Worm (Caenorhabditis elegans): ENCODE measurements around the gene ndub-3.

DNA sequence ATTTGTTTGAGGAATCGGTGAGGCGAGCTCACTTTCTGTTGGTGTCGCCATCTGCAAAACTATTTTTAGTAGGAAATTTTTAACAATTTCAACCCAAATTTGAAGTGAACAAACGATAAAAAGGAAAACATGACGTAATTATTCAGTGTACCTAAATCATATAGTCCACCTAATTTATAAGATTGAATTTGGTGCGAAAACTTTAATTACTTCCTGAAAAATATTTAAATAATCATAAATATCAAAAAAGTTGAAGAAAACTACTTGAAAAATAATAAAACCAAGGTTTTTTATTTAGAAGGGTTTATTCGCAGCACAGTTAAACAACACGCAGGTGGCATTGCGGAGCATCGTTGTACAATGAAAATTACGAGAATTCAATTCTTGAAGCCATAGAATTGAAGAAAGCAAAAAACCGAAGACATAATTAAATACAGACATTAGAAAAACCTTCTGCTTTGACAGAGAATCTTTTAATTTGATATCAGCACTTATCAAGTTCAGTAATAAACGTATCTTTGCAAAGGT lies 8.9 kb upstream of the ndub-3 start, which contains the start of gene tomm-40:
- TF ChIP-seq tab-1 (GFP tag; IDR thresholded peaks at IDR 0.05) (no peak), T22C8.4 (GFP tag; IDR thresholded peaks at IDR 0.05) (no peak), cog-1 (tag; optimal IDR thresholded peaks at IDR 0.05) (no peak)

Data from whole organism, midembryonic.